Fruit fly (Drosophila melanogaster): ENCODE data around the gene Antp.

dm6 chr3R:7024574-7024973 is 25.5 kb upstream of the Antp start:
- TF ChIP-seq CTCF (optimal IDR thresholded peaks at IDR 0.05), result no peak
- no peak for TF ChIP-seq CG8478 (optimal IDR thresholded peaks at IDR 0.05)

Measured in S2 (cell line).